Fruit fly (Drosophila melanogaster): ENCODE measurements around the gene CG32817.

CG32817 gene

DNA sequence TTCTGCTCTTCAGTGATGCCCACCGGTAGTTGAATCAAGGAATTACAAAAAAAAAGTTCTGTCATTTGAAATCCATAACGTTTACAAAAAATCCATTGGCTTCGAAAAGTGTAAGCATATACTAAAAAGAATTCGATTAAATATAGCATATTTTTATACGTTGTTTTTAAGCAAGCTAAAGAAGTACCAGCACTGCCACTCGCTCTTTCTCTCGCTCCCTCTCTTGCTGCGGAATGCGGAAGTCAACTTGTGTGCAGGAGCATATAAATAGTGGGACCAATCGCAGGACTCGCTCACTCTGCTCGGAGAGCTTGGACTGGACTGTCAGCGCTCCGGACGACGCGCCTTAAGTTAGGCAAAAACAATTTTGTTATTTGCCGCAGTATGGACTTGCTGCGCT is 15.7 kb downstream of the CG32817 start, which contains the start of gene CG17778 (continued):
- TF ChIP-seq CG9437 (GFP tag; optimal IDR thresholded peaks at IDR 0.05) = no peak
- 0 out of 2 replicates have a peak, but pooled peaks have one; percentile 36 for TF ChIP-seq CG14014 (GFP tag; IDR thresholded peaks at IDR 0.05)
- peak; percentile 31; the same call in 1 of the 2 replicates for TF ChIP-seq Ptx1 (GFP tag; IDR thresholded peaks at IDR 0.05)
- TF ChIP-seq prd (optimal IDR thresholded peaks at IDR 0.05) = no peak
- TF ChIP-seq prd (GFP tag; IDR thresholded peaks at IDR 0.05) = 0 out of 3 replicates have a peak, but pooled peaks have one; percentile 26
- TF ChIP-seq Nf-YB (GFP tag; optimal IDR thresholded peaks at IDR 0.05) = peak; percentile 28
- TF ChIP-seq CG16779 (GFP tag; IDR thresholded peaks at IDR 0.05) = peak; percentile 35; the same call in 1 of the 2 replicates
- TF ChIP-seq abd-A (tag; optimal IDR thresholded peaks at IDR 0.05) = no peak
- TF ChIP-seq CG8765 (GFP tag; IDR thresholded peaks at IDR 0.05) = no peak
- TF ChIP-seq cwo (GFP tag; optimal IDR thresholded peaks at IDR 0.05) = peak; percentile 2
- TF ChIP-seq CG13894 (tag; optimal IDR thresholded peaks at IDR 0.05) = no peak
- no peak for TF ChIP-seq pan (optimal IDR thresholded peaks at IDR 0.05)
- TF ChIP-seq pan (GFP tag; optimal IDR thresholded peaks at IDR 0.05 in 1 of 2, IDR thresholded peaks at IDR 0.05 in 1 of 2) = peak in 1 of 2 experiments; percentile 35
- peak; percentile 33; the same call in 1 of the 3 replicates for TF ChIP-seq ase (GFP tag; IDR thresholded peaks at IDR 0.05)
- TF ChIP-seq Nf-YC (tag; optimal IDR thresholded peaks at IDR 0.05) = peak; percentile 68
- peak; percentile 32 for TF ChIP-seq CG2120 (GFP tag; optimal IDR thresholded peaks at IDR 0.05)
- TF ChIP-seq CG18599 (GFP tag; optimal IDR thresholded peaks at IDR 0.05) = peak; percentile 60
- TF ChIP-seq CG13424 (tag; optimal IDR thresholded peaks at IDR 0.05) = no peak
- TF ChIP-seq ranshi (GFP tag; IDR thresholded peaks at IDR 0.05) = peak; percentile 22; the same call in 1 of the 2 replicates
- peak; percentile 35; the same call in 2 of the 3 replicates for TF ChIP-seq row (GFP tag; IDR thresholded peaks at IDR 0.05)
- peak; percentile 75 for TF ChIP-seq Med (GFP tag)
- TF ChIP-seq nerfin-1 (tag; optimal IDR thresholded peaks at IDR 0.05) = peak; percentile 40
- TF ChIP-seq CG9876 (GFP tag; optimal IDR thresholded peaks at IDR 0.05) = no peak

DNA sequence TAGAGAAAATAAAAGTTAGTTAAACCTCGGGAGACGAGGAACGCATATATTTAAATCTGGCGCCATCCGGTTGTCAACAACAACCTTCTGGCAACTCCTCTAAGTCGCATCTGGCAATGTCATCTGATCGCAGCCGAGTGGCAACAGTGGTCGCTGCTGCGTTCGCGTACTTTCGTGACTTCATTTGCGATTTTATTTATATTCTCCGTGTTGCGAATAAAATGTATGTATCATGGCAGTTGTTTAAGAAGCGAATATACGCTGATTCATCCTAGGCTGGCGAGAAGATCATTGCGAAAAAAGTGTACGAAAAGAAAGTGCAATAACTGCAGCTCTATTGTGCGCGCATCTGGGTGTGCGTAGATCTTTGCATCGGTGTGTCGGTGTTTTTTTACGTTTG is 17.5 kb downstream of the CG32817 start, which contains the start of gene svr:
Gene svr (plus strand): TSS at position 121 of the 400 bp plus-strand sequence.
- TF ChIP-seq Dll (GFP tag; IDR thresholded peaks at IDR 0.05; ENCODE audit: partially characterized antibody) (0 out of 4 replicates have a peak, but pooled peaks have one; percentile 34), amos (GFP tag; IDR thresholded peaks at IDR 0.05; ENCODE audit: partially characterized antibody) (peak; percentile 48; the same call in 1 of the 2 replicates), CG13287 (GFP tag; IDR thresholded peaks at IDR 0.05; ENCODE audit: partially characterized antibody) (peak; percentile 30; the same call in 1 of the 2 replicates), CG2116 (GFP tag; optimal IDR thresholded peaks at IDR 0.05) (peak; percentile 12), CG14710 (tag; optimal IDR thresholded peaks at IDR 0.05) (peak; percentile 45), Taf1 (GFP tag; IDR thresholded peaks at IDR 0.05) (no peak), Dbx (GFP tag; IDR thresholded peaks at IDR 0.05) (no peak), CG16813 (GFP tag; IDR thresholded peaks at IDR 0.05; ENCODE audit: partially characterized antibody) (no peak), CG9215 (GFP tag; IDR thresholded peaks at IDR 0.05) (peak; percentile 59), Adf1 (GFP tag; IDR thresholded peaks at IDR 0.05) (peak; percentile 77), CG4404 (GFP tag; IDR thresholded peaks at IDR 0.05) (no peak), stwl (tag; optimal IDR thresholded peaks at IDR 0.05) (peak; percentile 18), CG4617 (GFP tag; optimal IDR thresholded peaks at IDR 0.05; ENCODE audit: borderline replicate concordance) (peak; percentile 58), bbx (GFP tag; IDR thresholded peaks at IDR 0.05; ENCODE audit: partially characterized antibody) (peak; percentile 58), Sox102F (GFP tag; optimal IDR thresholded peaks at IDR 0.05) (no peak), CG12299 (tag; optimal IDR thresholded peaks at IDR 0.05) (no peak), oc (tag; optimal IDR thresholded peaks at IDR 0.05) (no peak), lilli (GFP tag; optimal IDR thresholded peaks at IDR 0.05) (no peak), nom (GFP tag; optimal IDR thresholded peaks at IDR 0.05) (peak; percentile 21), E2f2 (GFP tag; IDR thresholded peaks at IDR 0.05) (peak; percentile 95), CG8944 (GFP tag; optimal IDR thresholded peaks at IDR 0.05) (no peak), pita (GFP tag; optimal IDR thresholded peaks at IDR 0.05) (no peak), CG6765 (GFP tag; optimal IDR thresholded peaks at IDR 0.05) (no peak), gce (GFP tag; IDR thresholded peaks at IDR 0.05) (no peak), CG18764 (GFP tag; optimal IDR thresholded peaks at IDR 0.05) (no peak), psq (GFP tag; optimal IDR thresholded peaks at IDR 0.05) (no peak), Dref (GFP tag; IDR thresholded peaks at IDR 0.05) (peak; percentile 40; the same call in 1 of the 2 replicates), Ets97D (GFP tag; optimal IDR thresholded peaks at IDR 0.05) (peak; percentile 45)

Data from whole organism, embryonic.